Worm (Caenorhabditis elegans) whole organism, young adult: ENCODE measurements around the gene ins-16.

Experiments
- F52B5.7 ChIP-seq: sonication (generic microtip); optimal IDR thresholded peaks from 2 replicates; lab custom pipeline; 2016; ENCODE audit warnings: mild to moderate bottlenecking, missing genetic modification characterization, missing compliant biosample characterization
- bed-1 ChIP-seq: fragments of 200-800 bp; sonication (Bioruptor generic); IDR thresholded peaks from 2 replicates; pipeline ENCODE4 v1.3.6; 2022; ENCODE audit warnings: missing genetic modification reagents, missing genetic modification characterization, missing compliant biosample characterization
- die-1 ChIP-seq: sonication (generic microtip); optimal IDR thresholded peaks from 2 replicates; lab custom pipeline; 2016; ENCODE audit warnings: missing genotype, mild to moderate bottlenecking, missing genetic modification characterization, missing compliant biosample characterization
- dpl-1 ChIP-seq: fragments of 150-350 bp; optimal IDR thresholded peaks from 2 replicates; lab custom pipeline; 2014; ENCODE audit warnings: missing biosample characterization, missing genetic modification reagents, missing genetic modification characterization
- egl-44 ChIP-seq: fragments of 200-800 bp; sonication (Bioruptor generic); IDR thresholded peaks from 2 replicates; pipeline ENCODE4 v1.3.6; 2022; ENCODE audit warnings: missing genetic modification reagents, missing genetic modification characterization, missing compliant biosample characterization
- hsf-1 ChIP-seq: fragments of 200-800 bp; sonication (Bioruptor generic); IDR thresholded peaks from 2 replicates; pipeline ENCODE4 v1.3.6; 2022; ENCODE audit warnings: missing genetic modification reagents, missing genetic modification characterization, missing compliant biosample characterization
- lin-26 ChIP-seq: fragments of 200-800 bp; sonication (Bioruptor generic); IDR thresholded peaks from 2 replicates; pipeline ENCODE4 v1.3.6; 2022; ENCODE audit warnings: missing genetic modification reagents, missing genetic modification characterization, missing compliant biosample characterization
- madf-3 ChIP-seq: fragments of 200-800 bp; sonication (Bioruptor generic); IDR thresholded peaks from 2 replicates; pipeline ENCODE4 v1.3.6; 2022; ENCODE audit warnings: missing genetic modification reagents, missing genetic modification characterization, missing compliant biosample characterization
- mcd-1 ChIP-seq: fragments of 200-800 bp; sonication (Bioruptor generic); IDR thresholded peaks from 2 replicates; pipeline ENCODE4 v1.3.6; 2022; ENCODE audit warnings: missing genetic modification reagents, missing genetic modification characterization, missing compliant biosample characterization
- somi-1 ChIP-seq: fragments of 200-800 bp; sonication (Bioruptor generic); optimal IDR thresholded peaks from 2 replicates; lab custom pipeline; 2018; ENCODE audit warnings: mild to moderate bottlenecking, missing genetic modification characterization, missing compliant biosample characterization
- sptf-2 ChIP-seq: fragments of 200-800 bp; sonication (Bioruptor generic); optimal IDR thresholded peaks from 2 replicates; lab custom pipeline; 2018; ENCODE audit warnings: mild to moderate bottlenecking, missing genetic modification characterization, missing compliant biosample characterization
- unc-62 ChIP-seq: fragments of 150-350 bp; optimal IDR thresholded peaks from 2 replicates; lab custom pipeline; 2014; ENCODE audit warnings: missing biosample characterization, missing genetic modification reagents, missing genetic modification characterization

DNA sequence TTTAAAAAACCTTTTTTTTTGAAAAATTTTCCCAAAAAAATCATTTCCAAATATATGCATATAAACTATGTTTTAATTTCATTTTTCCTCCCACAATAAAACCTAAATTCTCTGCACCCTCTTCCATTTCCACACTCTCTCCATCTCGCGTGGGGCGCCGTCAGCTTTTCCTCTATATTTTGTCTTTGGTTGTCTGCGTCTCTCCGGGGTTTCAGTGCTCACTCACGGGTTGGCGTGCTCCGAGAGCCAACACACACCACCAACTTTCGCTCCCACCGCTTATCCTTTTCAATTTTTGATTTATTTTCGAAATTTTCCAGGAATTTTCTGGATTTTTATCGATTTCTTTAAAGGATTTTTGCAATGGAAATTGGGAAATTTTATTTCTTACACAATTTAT, 28.7 kb upstream of the ins-16 start:
- TF ChIP-seq bed-1 (GFP tag; lab: Robert Waterston, UW) (no peak), somi-1 (GFP tag; lab: Kevin White, UChicago) (no peak), sptf-2 (GFP tag; lab: Kevin White, UChicago) (no peak), madf-3 (GFP tag; lab: Robert Waterston, UW) (no peak), egl-44 (GFP tag; lab: Robert Waterston, UW) (no peak), F52B5.7 (no peak), unc-62 (GFP tag; lab: Kevin White, UChicago) (no peak), dpl-1 (GFP tag; lab: Kevin White, UChicago) (no peak), mcd-1 (GFP tag; lab: Robert Waterston, UW) (0 out of 2 replicates have a peak, but pooled peaks have one; percentile 12), lin-26 (GFP tag; lab: Robert Waterston, UW) (no peak), die-1 (tag; lab: Kevin White, UChicago) (no peak), hsf-1 (GFP tag; lab: Robert Waterston, UW) (no peak)
